Worm (Caenorhabditis elegans): ENCODE measurements around the gene C49F8.1.

C49F8.1 gene

DNA sequence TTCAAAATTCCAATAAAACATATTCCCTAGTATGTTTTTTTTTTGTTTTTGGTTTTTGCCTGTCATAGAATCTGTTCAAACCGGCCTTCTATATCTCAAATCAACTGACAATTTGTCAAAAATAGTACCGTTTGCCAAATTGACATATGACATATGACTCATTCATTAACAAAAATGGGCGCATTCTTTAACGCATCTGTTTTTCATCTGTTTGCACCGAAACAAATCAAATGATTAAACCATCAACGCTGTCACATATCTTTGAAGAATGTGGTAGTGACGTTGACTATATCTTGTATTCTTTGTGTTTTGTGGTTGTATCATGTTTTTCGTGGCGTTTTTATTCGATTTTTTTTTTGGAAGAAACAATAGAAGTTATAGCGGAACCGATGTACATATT is 49.7 kb downstream of the C49F8.1 start (continued):
- TF ChIP-seq nhr-71 (tag; optimal IDR thresholded peaks at IDR 0.05): peak; percentile 75

All from whole organism, L1 larva.